Worm (Caenorhabditis elegans): ENCODE data around the gene B0563.10.

- TF ChIP-seq sptf-2 (GFP tag; optimal IDR thresholded peaks at IDR 0.05) = no peak
- TF ChIP-seq ama-1 (optimal IDR thresholded peaks at IDR 0.05) = no peak
- TF ChIP-seq ama-1 (GFP tag; optimal IDR thresholded peaks at IDR 0.05) = no peak
- no peak for TF ChIP-seq unc-62 (GFP tag; optimal IDR thresholded peaks at IDR 0.05)
- TF ChIP-seq madf-8 (GFP tag; conservative IDR thresholded peaks at IDR 0.05) = no peak
- no peak for TF ChIP-seq ztf-25 (GFP tag; IDR thresholded peaks at IDR 0.05)
- TF ChIP-seq mxl-1 (tag; optimal IDR thresholded peaks at IDR 0.05) = no peak
- TF ChIP-seq ccch-3 (GFP tag; optimal IDR thresholded peaks at IDR 0.05) = no peak
- no peak for TF ChIP-seq F55B11.4 (tag; optimal IDR thresholded peaks at IDR 0.05; ENCODE audit: borderline replicate concordance, insufficient read depth)
- no peak for TF ChIP-seq F22D6.2 (tag; optimal IDR thresholded peaks at IDR 0.05)
- TF ChIP-seq snpc-4 (GFP tag; optimal IDR thresholded peaks at IDR 0.05) = no peak
- no peak for TF ChIP-seq snpc-4 (tag; optimal IDR thresholded peaks at IDR 0.05)
- no peak for TF ChIP-seq ztf-26 (tag; optimal IDR thresholded peaks at IDR 0.05)
- no peak for TF ChIP-seq snpc-3.4 (tag; optimal IDR thresholded peaks at IDR 0.05)
- TF ChIP-seq ztf-22 (GFP tag; optimal IDR thresholded peaks at IDR 0.05) = no peak
- TF ChIP-seq cebp-2 (GFP tag; IDR thresholded peaks at IDR 0.05) = no peak
Measured at ce11 chrX:9210086-9210485, 43.0 kb upstream of the B0563.10 start.
